Fruit fly (Drosophila melanogaster): ENCODE results near the gene CG9922.

Gene CG9922

dm6 chr3R:13999531-13999930 is 36.7 kb downstream of the CG9922 start (continued):
- TF ChIP-seq Trl (optimal IDR thresholded peaks at IDR 0.05) (no peak), Trl (GFP tag; optimal IDR thresholded peaks at IDR 0.05) (peak; percentile 54), sob (GFP tag; IDR thresholded peaks at IDR 0.05) (peak; percentile 67), Asciz (GFP tag; optimal IDR thresholded peaks at IDR 0.05) (peak; percentile 85), fru (optimal IDR thresholded peaks at IDR 0.05) (no peak), fd96Cb (tag; optimal IDR thresholded peaks at IDR 0.05) (peak; percentile 81), CG11456 (GFP tag; IDR thresholded peaks at IDR 0.05) (peak; percentile 66; the same call in 2 of the 3 replicates), az2 (GFP tag; optimal IDR thresholded peaks at IDR 0.05) (peak; percentile 24), CG17829 (tag; optimal IDR thresholded peaks at IDR 0.05) (peak; percentile 29), CG4424 (GFP tag; optimal IDR thresholded peaks at IDR 0.05) (peak; percentile 81), mld (GFP tag; IDR thresholded peaks at IDR 0.05; ENCODE audit: partially characterized antibody) (no peak), Rfx (GFP tag; IDR thresholded peaks at IDR 0.05) (peak; percentile 50), bigmax (GFP tag; optimal IDR thresholded peaks at IDR 0.05) (no peak), CG7987 (GFP tag; optimal IDR thresholded peaks at IDR 0.05) (peak; percentile 27), CG10267 (tag; optimal IDR thresholded peaks at IDR 0.05) (peak; percentile 36), dpn (GFP tag; optimal IDR thresholded peaks at IDR 0.05) (peak in 1 of 2 experiments; percentile 15), ind (GFP tag; optimal IDR thresholded peaks at IDR 0.05) (peak; percentile 85), repo (GFP tag; optimal IDR thresholded peaks at IDR 0.05) (peak; percentile 70), p53 (GFP tag; optimal IDR thresholded peaks at IDR 0.05) (peak; percentile 20), CG7839 (tag; optimal IDR thresholded peaks at IDR 0.05) (peak; percentile 57), oc (tag; optimal IDR thresholded peaks at IDR 0.05) (peak; percentile 8), CG3726 (GFP tag; IDR thresholded peaks at IDR 0.05) (0 out of 3 replicates have a peak, but pooled peaks have one; percentile 17), CG6689 (GFP tag; IDR thresholded peaks at IDR 0.05) (peak; percentile 51; the same call in 1 of the 2 replicates), Scr (GFP tag; IDR thresholded peaks at IDR 0.05; ENCODE audit: partially characterized antibody) (no peak), stc (GFP tag; IDR thresholded peaks at IDR 0.05) (peak; percentile 74), CG31388 (GFP tag; optimal IDR thresholded peaks at IDR 0.05) (peak; percentile 40), br (optimal IDR thresholded peaks at IDR 0.05) (no peak), her (GFP tag; optimal IDR thresholded peaks at IDR 0.05) (peak; percentile 30), CG9215 (GFP tag; IDR thresholded peaks at IDR 0.05) (no peak), E2f1 (GFP tag; IDR thresholded peaks at IDR 0.05) (peak; percentile 16; the same call in 1 of the 2 replicates), CG2678 (tag; optimal IDR thresholded peaks at IDR 0.05) (peak; percentile 75), sr (GFP tag; IDR thresholded peaks at IDR 0.05) (peak; percentile 56; the same call in 1 of the 3 replicates), pan (optimal IDR thresholded peaks at IDR 0.05) (no peak), pan (GFP tag; optimal IDR thresholded peaks at IDR 0.05 in 1 of 2, IDR thresholded peaks at IDR 0.05 in 1 of 2) (peak in 1 of 2 experiments; percentile 67), NC2β (GFP tag; optimal IDR thresholded peaks at IDR 0.05) (peak; percentile 72), CG31441 (GFP tag; IDR thresholded peaks at IDR 0.05) (peak; percentile 30; the same call in 1 of the 2 replicates), Dad (GFP tag; optimal IDR thresholded peaks at IDR 0.05) (peak; percentile 75), CG17186 (GFP tag; optimal IDR thresholded peaks at IDR 0.05) (peak; percentile 65), CG10147 (GFP tag; optimal IDR thresholded peaks at IDR 0.05) (peak; percentile 64), zen (tag; optimal IDR thresholded peaks at IDR 0.05) (peak; percentile 68), CG1233 (GFP tag; optimal IDR thresholded peaks at IDR 0.05) (peak; percentile 36), Sox100B (GFP tag; optimal IDR thresholded peaks at IDR 0.05) (peak; percentile 74), CG11085 (GFP tag; IDR thresholded peaks at IDR 0.05) (no peak), wek (GFP tag; optimal IDR thresholded peaks at IDR 0.05) (peak; percentile 35), tx (GFP tag; optimal IDR thresholded peaks at IDR 0.05) (no peak), ken (GFP tag; IDR thresholded peaks at IDR 0.05) (peak; percentile 74; the same call in 2 of the 3 replicates), dmrt99B (tag; optimal IDR thresholded peaks at IDR 0.05) (peak; percentile 90), CG18476 (GFP tag; optimal IDR thresholded peaks at IDR 0.05) (peak; percentile 19), CG6765 (GFP tag; optimal IDR thresholded peaks at IDR 0.05) (peak; percentile 12), CG6654 (GFP tag; optimal IDR thresholded peaks at IDR 0.05) (no peak), CG15696 (tag; optimal IDR thresholded peaks at IDR 0.05) (peak; percentile 23), CG18599 (GFP tag; optimal IDR thresholded peaks at IDR 0.05) (peak; percentile 66)
